Worm (Caenorhabditis elegans): Measurements from ENCODE around the gene lgc-29.

lgc-29 gene

DNA sequence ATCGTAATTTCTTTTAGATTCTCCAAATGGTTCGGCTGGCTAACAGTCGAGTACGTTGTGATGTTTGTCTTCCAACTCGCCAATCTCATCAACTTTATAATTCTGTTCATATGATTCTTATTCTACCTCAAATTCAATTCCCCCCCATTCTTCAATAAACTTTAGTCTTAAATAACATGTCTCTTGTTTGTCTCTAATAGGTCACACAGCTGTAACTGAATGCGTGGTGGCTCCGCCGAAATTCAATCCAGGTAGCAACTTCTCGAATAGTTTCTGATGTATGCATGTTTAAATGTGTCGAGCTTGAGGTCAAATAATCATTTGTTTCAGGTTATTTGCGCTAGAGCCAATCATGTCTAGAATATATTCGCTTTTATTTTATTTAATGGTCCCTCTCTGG is at the start of gene lgc-29:
lgc-29 (plus strand) TSS at position 301 of the 400 bp plus-strand sequence.
- TF ChIP-seq fax-1 (tag; optimal IDR thresholded peaks at IDR 0.05) (no peak), nfya-1 (tag; optimal IDR thresholded peaks at IDR 0.05) (no peak), C08G9.2 (tag; optimal IDR thresholded peaks at IDR 0.05) (no peak), pax-1 (tag; optimal IDR thresholded peaks at IDR 0.05) (no peak), odd-2 (tag; optimal IDR thresholded peaks at IDR 0.05) (no peak), hlh-15 (tag; optimal IDR thresholded peaks at IDR 0.05) (no peak), ceh-48 (tag; optimal IDR thresholded peaks at IDR 0.05) (no peak)

DNA sequence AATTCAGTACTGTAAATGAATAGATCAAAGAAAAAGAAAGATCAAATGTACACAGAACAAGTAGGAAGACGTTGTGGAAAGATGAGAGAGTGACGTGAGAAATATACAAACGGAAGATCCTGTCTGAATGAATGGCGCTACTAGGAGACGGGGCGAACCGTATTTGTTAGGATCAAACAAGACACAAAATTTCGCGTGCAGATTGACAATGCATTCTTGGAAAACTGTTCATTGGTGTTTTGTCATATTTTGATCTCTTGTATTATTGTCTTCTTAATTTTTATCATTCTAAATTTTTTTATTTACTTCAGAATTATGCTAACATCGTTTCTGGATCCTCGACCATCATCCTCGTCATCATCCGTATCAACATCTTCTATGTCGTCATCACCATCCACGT is 44.0 kb upstream of the lgc-29 start, which contains the start of gene nhr-181:
nhr-181 (plus strand) TSS at position 301 of the 400 bp plus-strand sequence.
- no peak for TF ChIP-seq ceh-6 (GFP tag; optimal IDR thresholded peaks at IDR 0.05)
- no peak for TF ChIP-seq elt-2 (tag; optimal IDR thresholded peaks at IDR 0.05)
- TF ChIP-seq ceh-24 (tag; optimal IDR thresholded peaks at IDR 0.05), result no peak

DNA sequence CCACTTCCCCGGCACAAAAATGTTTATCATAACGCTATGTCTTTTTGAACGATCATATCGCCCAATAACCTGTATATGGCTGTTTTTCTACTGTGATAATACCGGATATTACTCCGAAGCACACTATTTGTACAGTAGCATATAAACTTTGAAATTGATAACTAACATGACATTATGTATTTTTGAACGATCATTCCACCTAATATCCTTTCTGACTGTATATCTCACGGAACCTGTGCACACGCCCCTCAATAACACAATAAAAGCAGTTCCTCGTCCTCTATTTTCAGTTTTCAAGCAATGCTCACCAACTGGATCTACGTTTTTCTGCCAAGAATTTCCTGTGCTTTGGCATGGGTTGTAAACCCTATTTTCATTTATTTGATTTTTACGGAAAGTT is 37.2 kb upstream of the lgc-29 start, which contains the start of gene srj-40:
srj-40 (plus strand) TSS at position 301 of the 400 bp plus-strand sequence.
- TF ChIP-seq nhr-232 (tag; optimal IDR thresholded peaks at IDR 0.05) (no peak), nfya-1 (tag; optimal IDR thresholded peaks at IDR 0.05) (no peak), ama-1 (optimal IDR thresholded peaks at IDR 0.05) (no peak), pax-1 (tag; optimal IDR thresholded peaks at IDR 0.05) (no peak), ceh-22 (tag; optimal IDR thresholded peaks at IDR 0.05) (no peak), unc-55 (GFP tag; optimal IDR thresholded peaks at IDR 0.05) (no peak), zip-5 (tag; optimal IDR thresholded peaks at IDR 0.05) (no peak), fkh-10 (GFP tag; optimal IDR thresholded peaks at IDR 0.05) (no peak), pqm-1 (tag; optimal IDR thresholded peaks at IDR 0.05) (no peak)

DNA sequence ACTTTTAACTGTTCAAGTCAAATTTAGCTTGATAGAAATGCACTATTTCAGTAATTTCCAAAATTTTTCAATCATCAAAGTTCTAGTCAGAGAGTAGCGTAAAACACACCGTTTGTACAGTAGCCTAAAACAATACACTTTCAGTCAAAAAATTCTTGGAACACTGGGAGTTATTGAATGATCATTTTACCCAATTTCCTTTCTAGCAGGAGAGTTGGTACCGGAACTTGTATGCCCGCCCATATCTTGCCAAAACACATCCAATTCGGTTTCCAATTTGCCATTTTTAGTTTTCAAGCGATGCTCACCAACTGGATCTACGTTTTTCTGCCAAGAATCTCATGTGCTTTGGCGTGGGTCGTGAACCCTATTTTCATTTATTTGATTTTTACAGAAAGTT is 34.5 kb upstream of the lgc-29 start, which contains the start of gene srj-39:
srj-39 (plus strand) TSS at position 301 of the 400 bp plus-strand sequence.
- TF ChIP-seq ceh-45 (GFP tag; IDR thresholded peaks at IDR 0.05) (no peak), ref-2 (tag; optimal IDR thresholded peaks at IDR 0.05) (no peak)

DNA sequence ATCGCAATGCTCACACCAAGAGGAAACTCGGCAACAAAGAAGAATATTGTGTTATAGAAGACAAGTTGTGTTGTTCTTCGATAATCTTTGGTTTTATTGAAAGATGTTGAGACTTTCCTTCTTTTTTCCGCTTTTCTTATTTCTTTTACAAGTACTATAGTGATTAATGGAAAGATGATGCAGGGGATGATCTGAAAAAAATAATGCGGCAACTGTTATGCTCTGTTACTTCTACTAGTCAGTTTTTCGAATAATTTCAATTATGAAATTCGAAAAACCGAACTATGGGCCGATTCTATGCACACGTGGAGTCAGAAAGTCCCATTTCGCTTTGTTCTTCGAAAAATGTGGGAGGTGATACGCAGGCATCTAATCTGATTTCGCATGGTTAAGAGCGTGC is 32.1 kb upstream of the lgc-29 start:
- TF ChIP-seq rnt-1 (tag; optimal IDR thresholded peaks at IDR 0.05) (no peak), sox-2 (GFP tag; IDR thresholded peaks at IDR 0.05) (no peak), npax-4 (tag; optimal IDR thresholded peaks at IDR 0.05) (no peak), ahr-1 (tag; optimal IDR thresholded peaks at IDR 0.05) (no peak), nhr-232 (tag; optimal IDR thresholded peaks at IDR 0.05) (no peak), sox-4 (tag; optimal IDR thresholded peaks at IDR 0.05) (no peak), ceh-9 (tag; optimal IDR thresholded peaks at IDR 0.05) (no peak), tbx-2 (tag; optimal IDR thresholded peaks at IDR 0.05) (no peak), Y22D7AL.16 (tag; optimal IDR thresholded peaks at IDR 0.05) (no peak), C38D4.7 (GFP tag; optimal IDR thresholded peaks at IDR 0.05) (no peak), fkh-6 (tag; optimal IDR thresholded peaks at IDR 0.05) (no peak), hlh-15 (tag; optimal IDR thresholded peaks at IDR 0.05) (no peak), ceh-18 (tag; optimal IDR thresholded peaks at IDR 0.05) (no peak), ceh-48 (tag; optimal IDR thresholded peaks at IDR 0.05) (no peak), tbx-7 (tag; optimal IDR thresholded peaks at IDR 0.05) (no peak)

DNA sequence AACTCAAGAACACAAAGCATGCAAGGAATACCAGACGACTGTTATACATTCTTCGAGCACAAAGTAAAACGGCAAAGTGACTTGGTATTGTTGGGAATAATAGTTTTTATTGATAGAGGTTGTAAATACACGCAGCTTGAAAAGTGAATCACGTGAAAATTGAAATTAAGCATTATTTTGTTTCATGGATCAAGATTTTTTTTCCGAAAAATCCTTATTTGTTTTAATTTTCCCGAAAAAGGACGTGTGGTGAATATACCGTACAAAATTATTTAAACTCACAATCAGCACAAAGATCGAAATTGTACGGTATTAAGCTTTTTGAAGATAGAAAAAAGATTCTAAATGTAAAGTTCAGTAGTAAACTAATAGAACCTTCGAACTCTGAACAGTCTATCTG is 28.9 kb upstream of the lgc-29 start, which contains the start of gene clc-18:
clc-18 (minus strand) TSS at position 101 of the 400 bp plus-strand sequence.
- no peak for TF ChIP-seq eyg-1 (tag; optimal IDR thresholded peaks at IDR 0.05)
- TF ChIP-seq unc-86 (tag; optimal IDR thresholded peaks at IDR 0.05), result no peak
- no peak for TF ChIP-seq hlh-6 (tag; optimal IDR thresholded peaks at IDR 0.05)
- no peak for TF ChIP-seq hlh-8 (tag; optimal IDR thresholded peaks at IDR 0.05)
- TF ChIP-seq ama-1 (optimal IDR thresholded peaks at IDR 0.05), result no peak
- TF ChIP-seq tbx-2 (tag; optimal IDR thresholded peaks at IDR 0.05), result no peak
- TF ChIP-seq pha-4 (tag; optimal IDR thresholded peaks at IDR 0.05), result no peak
- no peak for TF ChIP-seq pax-1 (tag; optimal IDR thresholded peaks at IDR 0.05)
- TF ChIP-seq ceh-31 (tag; optimal IDR thresholded peaks at IDR 0.05), result no peak
- TF ChIP-seq ceh-30 (tag; optimal IDR thresholded peaks at IDR 0.05), result no peak
- no peak for TF ChIP-seq pag-3 (tag; optimal IDR thresholded peaks at IDR 0.05; ENCODE audit: borderline replicate concordance)
- no peak for TF ChIP-seq ceh-18 (tag; optimal IDR thresholded peaks at IDR 0.05)
- no peak for TF ChIP-seq lim-6 (tag; optimal IDR thresholded peaks at IDR 0.05)
- no peak for TF ChIP-seq syd-9 (tag; optimal IDR thresholded peaks at IDR 0.05)
- TF ChIP-seq fkh-6 (tag; optimal IDR thresholded peaks at IDR 0.05), result no peak
